Worm (Caenorhabditis elegans) whole organism, mixed stage, embryonic: ENCODE results near the gene mtx-2.

Experiments
- M03D4.4 ChIP-seq: sonication (generic microtip); optimal IDR thresholded peaks from 2 replicates; lab custom pipeline; 2017; ENCODE audit warnings: mild to moderate bottlenecking, missing genetic modification characterization, missing compliant biosample characterization
- ceh-39 ChIP-seq: fragments of 150-350 bp; optimal IDR thresholded peaks from 2 replicates; lab custom pipeline; 2014; ENCODE audit warnings: missing biosample characterization, missing genetic modification characterization
- ceh-43 ChIP-seq: fragments of 200-800 bp; sonication (Bioruptor generic); optimal IDR thresholded peaks from 2 replicates; lab custom pipeline; 2018; ENCODE audit warnings: mild to moderate bottlenecking, missing genetic modification characterization, moderate library complexity, missing compliant biosample characterization
- ceh-83 ChIP-seq: fragments of 200-800 bp; sonication (Bioruptor generic); optimal IDR thresholded peaks from 2 replicates; lab custom pipeline; 2018; ENCODE audit warnings: mild to moderate bottlenecking, missing genetic modification characterization, missing compliant biosample characterization
- ces-1 ChIP-seq: fragments of 150-350 bp; optimal IDR thresholded peaks from 2 replicates; lab custom pipeline; 2014; ENCODE audit warnings: missing biosample characterization, missing genetic modification reagents, missing genetic modification characterization
- cnd-1 ChIP-seq: fragments of 200-800 bp; sonication (Bioruptor generic); optimal IDR thresholded peaks from 2 replicates; lab custom pipeline; 2018; ENCODE audit warnings: mild to moderate bottlenecking, missing genetic modification characterization, missing compliant biosample characterization
- drap-1 ChIP-seq: fragments of 200-800 bp; sonication (Bioruptor generic); optimal IDR thresholded peaks from 3 replicates; lab custom pipeline; 2018; ENCODE audit warnings: mild to moderate bottlenecking, missing genetic modification characterization, missing compliant biosample characterization
- elt-1 ChIP-seq: sonication (generic microtip); optimal IDR thresholded peaks from 2 replicates; lab custom pipeline; 2017; ENCODE audit warnings: missing genetic modification characterization, mild to moderate bottlenecking, missing compliant biosample characterization, antibody characterized with exemption, moderate library complexity, borderline replicate concordance; ENCODE audit not compliant: insufficient read depth
- flh-1 ChIP-seq: fragments of 200-800 bp; sonication (Bioruptor generic); optimal IDR thresholded peaks from 2 replicates; lab custom pipeline; 2018; ENCODE audit warnings: mild to moderate bottlenecking, missing genetic modification characterization, moderate library complexity, missing compliant biosample characterization
- hlh-1 ChIP-seq: fragments of 150-350 bp; optimal IDR thresholded peaks from 2 replicates; lab custom pipeline; 2014; ENCODE audit warnings: missing biosample characterization, missing genetic modification reagents, missing genetic modification characterization
- lin-13 ChIP-seq: fragments of 150-350 bp; optimal IDR thresholded peaks from 2 replicates; lab custom pipeline; 2014; ENCODE audit warnings: missing biosample characterization, missing genetic modification characterization
- lsy-2 ChIP-seq: fragments of 150-350 bp; optimal IDR thresholded peaks from 2 replicates; lab custom pipeline; 2014; ENCODE audit warnings: missing biosample characterization, missing genetic modification characterization
- mab-5 ChIP-seq: fragments of 150-350 bp; optimal IDR thresholded peaks from 2 replicates; lab custom pipeline; 2014; ENCODE audit warnings: missing biosample characterization, missing genetic modification characterization
- mep-1 ChIP-seq: fragments of 150-350 bp; optimal IDR thresholded peaks from 2 replicates; lab custom pipeline; 2017; ENCODE audit warnings: missing biosample characterization, missing genetic modification reagents, missing genetic modification characterization, inconsistent platforms
- nhr-2 ChIP-seq: fragments of 150-350 bp; optimal IDR thresholded peaks from 2 replicates; lab custom pipeline; 2014; ENCODE audit warnings: missing biosample characterization, missing genetic modification characterization
- nhr-28 ChIP-seq: fragments of 150-350 bp; optimal IDR thresholded peaks from 2 replicates; lab custom pipeline; 2014; ENCODE audit warnings: missing biosample characterization, missing genetic modification characterization
- nhr-76 ChIP-seq: sonication (generic microtip); optimal IDR thresholded peaks from 2 replicates; lab custom pipeline; 2017; ENCODE audit warnings: missing biosample characterization, missing genetic modification characterization
- pha-4 ChIP-seq: fragments of 150-350 bp; optimal IDR thresholded peaks from 2 replicates; lab custom pipeline; 2018; ENCODE audit warnings: missing biosample characterization, missing genetic modification reagents, missing genetic modification characterization
- sem-2 ChIP-seq: fragments of 200-800 bp; sonication (Bioruptor generic); optimal IDR thresholded peaks from 2 replicates; lab custom pipeline; 2018; ENCODE audit warnings: mild to moderate bottlenecking, missing genetic modification characterization, missing compliant biosample characterization
- snpc-4 ChIP-seq: fragments of 150-350 bp; optimal IDR thresholded peaks from 2 replicates; lab custom pipeline; 2014; ENCODE audit warnings: missing biosample characterization, missing genetic modification characterization
- sptf-1 ChIP-seq: sonication (generic microtip); optimal IDR thresholded peaks from 2 replicates; lab custom pipeline; 2017; ENCODE audit warnings: mild to moderate bottlenecking, missing genetic modification characterization, moderate library complexity, missing compliant biosample characterization
- tbx-8 ChIP-seq: fragments of 200-800 bp; sonication (Bioruptor generic); optimal IDR thresholded peaks from 2 replicates; lab custom pipeline; 2018; ENCODE audit warnings: mild to moderate bottlenecking, missing genetic modification characterization, moderate library complexity, missing compliant biosample characterization
- unc-120 ChIP-seq: sonication (generic microtip); optimal IDR thresholded peaks from 2 replicates; lab custom pipeline; 2017; ENCODE audit warnings: missing genetic modification characterization, missing compliant biosample characterization; ENCODE audit not compliant: poor library complexity, severe bottlenecking
- unc-62 ChIP-seq: fragments of 150-350 bp; optimal IDR thresholded peaks from 2 replicates; lab custom pipeline; 2014; ENCODE audit warnings: missing biosample characterization, missing genetic modification reagents, missing genetic modification characterization
- zip-8 ChIP-seq: fragments of 150-350 bp; optimal IDR thresholded peaks from 2 replicates; lab custom pipeline; 2014; ENCODE audit warnings: missing biosample characterization, missing genetic modification characterization
- ztf-11 ChIP-seq: fragments of 150-350 bp; optimal IDR thresholded peaks from 2 replicates; lab custom pipeline; 2014; ENCODE audit warnings: missing biosample characterization, missing genetic modification characterization

The mtx-2 gene

ce11 chrIII:7792209-7792608, 28.8 kb upstream of the mtx-2 start:
- no peak for TF ChIP-seq unc-62 (GFP tag; lab: Kevin White, UChicago)
- no peak for TF ChIP-seq snpc-4 (tag; lab: Kevin White, UChicago)
- TF ChIP-seq M03D4.4 (tag; lab: Kevin White, UChicago): no peak
- TF ChIP-seq mep-1: no peak
- peak; percentile 83 for TF ChIP-seq lsy-2 (tag; lab: Kevin White, UChicago)
- TF ChIP-seq ceh-83: no peak

DNA sequence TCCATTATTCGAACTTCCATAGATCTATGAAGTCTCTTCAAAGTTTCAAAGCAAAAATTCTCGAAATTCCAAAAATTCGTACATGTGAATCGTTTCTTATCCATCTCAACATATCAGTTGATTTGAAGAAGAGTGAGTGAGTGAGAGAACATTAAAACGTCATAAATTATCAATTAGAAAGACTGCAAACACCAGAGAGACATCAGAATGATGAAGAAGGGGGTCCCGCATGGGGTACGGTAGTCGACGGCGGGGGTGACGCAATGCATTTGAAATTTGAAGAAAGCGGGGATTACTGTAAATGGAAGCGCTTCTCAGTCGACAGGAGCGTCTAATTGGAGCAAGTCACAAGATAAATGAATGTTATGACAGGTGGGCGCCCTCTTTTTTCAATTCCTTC, 27.1 kb upstream of the mtx-2 start:
- TF ChIP-seq lsy-2 (tag; lab: Kevin White, UChicago): peak; percentile 59
- peak; percentile 51 for TF ChIP-seq mab-5
- TF ChIP-seq drap-1 (GFP tag; lab: Kevin White, UChicago): no peak
- no peak for TF ChIP-seq ceh-43 (GFP tag; lab: Kevin White, UChicago)
- peak; percentile 63 for TF ChIP-seq unc-62 (GFP tag; lab: Kevin White, UChicago)

ce11 chrIII:7788410-7788809, 25.0 kb upstream of the mtx-2 start:
- TF ChIP-seq mab-5 (peak; percentile 76), pha-4 (tag; lab: Kevin White, UChicago) (no peak)
- TF ChIP-seq, all 35 proteins: peak for 1

DNA sequence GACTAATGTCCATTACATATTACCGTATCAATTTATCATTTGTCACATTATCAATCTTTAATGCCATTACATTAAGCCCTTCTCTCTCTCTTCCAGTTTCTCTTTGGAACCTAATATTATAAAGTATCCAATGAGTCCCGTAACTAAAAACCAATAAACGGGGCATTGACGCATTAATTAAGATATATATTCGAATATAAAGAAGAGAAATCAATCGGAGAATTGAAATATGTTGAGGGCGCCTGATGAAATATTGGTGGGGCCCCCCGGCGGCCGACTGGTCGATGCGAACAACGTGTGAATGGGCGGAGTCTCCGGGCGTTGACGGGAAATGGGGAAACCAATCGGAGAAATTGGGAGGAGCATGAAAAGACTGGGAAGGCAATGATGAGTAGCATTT, 20.8 kb upstream of the mtx-2 start:
- no peak for TF ChIP-seq ztf-11 (tag; lab: Kevin White, UChicago)
- TF ChIP-seq unc-62 (GFP tag; lab: Kevin White, UChicago): peak; percentile 56
- TF ChIP-seq mab-5: peak; percentile 100
- peak; percentile 11 for TF ChIP-seq unc-120 (tag; lab: Kevin White, UChicago)
- TF ChIP-seq flh-1 (GFP tag; lab: Kevin White, UChicago): no peak
- peak; percentile 25 for TF ChIP-seq lsy-2 (tag; lab: Kevin White, UChicago)
- TF ChIP-seq, all 35 proteins: peak for 4

ce11 chrIII:7783354-7783753, 20.0 kb upstream of the mtx-2 start, which contains the start of gene mab-5:
Gene mab-5, minus strand, starts transcription at chrIII:7783454.
- TF ChIP-seq tbx-8 (GFP tag; lab: Kevin White, UChicago) (no peak), snpc-4 (tag; lab: Kevin White, UChicago) (no peak), nhr-76 (tag; lab: Kevin White, UChicago) (no peak), sem-2 (no peak), cnd-1 (tag; lab: Kevin White, UChicago) (no peak), flh-1 (GFP tag; lab: Kevin White, UChicago) (no peak)
- TF ChIP-seq, all 35 proteins: peak for 0

ce11 chrIII:7780566-7781238, 17.3 kb upstream of the mtx-2 start:
- peak; percentile 12 for TF ChIP-seq nhr-2 (tag; lab: Kevin White, UChicago)
- no peak for TF ChIP-seq ces-1 (GFP tag; lab: Kevin White, UChicago)
- no peak for TF ChIP-seq sem-2
- TF ChIP-seq zip-8: no peak
- no peak for TF ChIP-seq sptf-1 (tag; lab: Kevin White, UChicago)
- TF ChIP-seq elt-1 (tag; lab: Kevin White, UChicago): no peak
- TF ChIP-seq unc-120 (tag; lab: Kevin White, UChicago): peak; percentile 27
- peak; percentile 84 for TF ChIP-seq hlh-1 (tag; lab: Kevin White, UChicago)
- TF ChIP-seq lin-13: no peak
- TF ChIP-seq unc-62 (GFP tag; lab: Kevin White, UChicago): peak; percentile 92
- TF ChIP-seq mab-5: peak; percentile 95

- TF ChIP-seq ces-1 (GFP tag; lab: Kevin White, UChicago) (no peak), mep-1 (no peak), nhr-28 (tag; lab: Kevin White, UChicago) (no peak), sptf-1 (tag; lab: Kevin White, UChicago) (no peak), mab-5 (no peak), ceh-39 (tag; lab: Kevin White, UChicago) (no peak), lsy-2 (tag; lab: Kevin White, UChicago) (peak; percentile 27)
Measured at ce11 chrIII:7779313-7779712, 15.9 kb upstream of the mtx-2 start.
